Worm (Caenorhabditis elegans): Measurements from ENCODE around the gene hmit-1.2.
A peak's percentile ranks its signal among the peaks of the same experiment; 100 is the strongest.

The hmit-1.2 gene

DNA sequence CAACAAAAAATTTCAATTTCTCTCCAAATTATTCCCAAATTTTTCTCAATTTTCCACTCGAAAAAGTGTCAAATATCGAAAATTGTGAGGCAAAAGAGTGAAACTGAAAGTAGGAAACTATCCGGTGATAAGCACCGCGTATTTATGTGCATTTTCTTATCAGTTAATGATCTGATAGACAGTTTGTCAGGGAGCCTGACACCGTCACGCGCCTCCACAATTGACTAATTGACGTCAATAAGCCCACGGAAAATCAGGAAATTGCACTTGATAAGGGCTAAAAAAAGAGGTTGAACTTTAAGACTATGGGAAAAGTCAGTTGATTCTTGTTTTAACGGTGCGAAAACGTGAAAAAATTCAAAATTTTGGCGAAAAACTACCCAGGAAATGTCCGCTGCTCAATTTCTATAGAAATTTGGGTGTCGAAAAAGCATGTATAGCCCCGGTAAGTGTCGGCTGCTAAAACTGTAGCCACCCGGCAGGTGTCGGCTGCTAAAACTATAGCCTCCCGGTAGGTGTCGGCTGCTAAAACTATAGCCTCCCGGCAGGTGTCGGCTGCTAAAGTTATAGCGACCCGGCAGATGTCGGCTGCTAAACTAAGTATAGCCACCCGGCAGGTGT is 53.0 kb downstream of the hmit-1.2 start:
- TF ChIP-seq nhr-23 (tag; optimal IDR thresholded peaks at IDR 0.05) (no peak), peb-1 (tag; optimal IDR thresholded peaks at IDR 0.05) (no peak), lin-39 (tag; optimal IDR thresholded peaks at IDR 0.05) (no peak), ceh-16 (tag; optimal IDR thresholded peaks at IDR 0.05) (no peak), dmd-4 (tag; optimal IDR thresholded peaks at IDR 0.05) (no peak), mdl-1 (tag; optimal IDR thresholded peaks at IDR 0.05) (no peak), nhr-21 (tag; optimal IDR thresholded peaks at IDR 0.05) (peak; percentile 6), nhr-129 (tag; optimal IDR thresholded peaks at IDR 0.05) (peak; percentile 7), crh-2 (tag; optimal IDR thresholded peaks at IDR 0.05) (peak; percentile 61), sma-9 (GFP tag; optimal IDR thresholded peaks at IDR 0.05) (peak; percentile 74), sma-9 (tag; optimal IDR thresholded peaks at IDR 0.05) (no peak), fos-1 (tag; optimal IDR thresholded peaks at IDR 0.05) (peak; percentile 71), sma-3 (GFP tag; optimal IDR thresholded peaks at IDR 0.05) (peak; percentile 16), aly-2 (tag; optimal IDR thresholded peaks at IDR 0.05) (no peak)

DNA sequence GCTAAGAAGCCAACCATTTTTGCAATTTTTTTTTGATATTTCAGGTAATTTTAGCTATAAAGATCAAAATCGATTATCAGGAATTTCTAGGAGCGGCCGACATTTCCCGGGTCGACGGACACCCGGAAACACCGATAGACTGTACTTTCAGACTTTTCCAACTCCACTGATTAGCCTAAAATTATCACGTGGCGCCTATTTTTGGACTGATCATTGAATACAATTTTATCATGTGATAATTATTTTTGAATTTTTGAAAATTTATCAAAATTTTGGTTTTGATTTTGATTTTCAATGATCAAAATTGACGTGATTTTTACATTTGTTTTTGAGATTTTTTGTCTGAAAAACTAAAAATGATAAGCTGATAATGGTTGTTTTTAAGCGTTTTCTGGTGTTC is 53.7 kb downstream of the hmit-1.2 start:
- TF ChIP-seq peb-1 (tag; optimal IDR thresholded peaks at IDR 0.05) (no peak), sem-4 (tag; optimal IDR thresholded peaks at IDR 0.05) (no peak), nhr-25 (tag; optimal IDR thresholded peaks at IDR 0.05) (no peak), egl-27 (tag; optimal IDR thresholded peaks at IDR 0.05) (no peak), mdl-1 (tag; optimal IDR thresholded peaks at IDR 0.05) (no peak), ztf-4 (tag; optimal IDR thresholded peaks at IDR 0.05) (no peak), nhr-23 (tag; optimal IDR thresholded peaks at IDR 0.05) (no peak), snpc-4 (tag; optimal IDR thresholded peaks at IDR 0.05) (no peak), lin-39 (tag; optimal IDR thresholded peaks at IDR 0.05) (no peak), mbf-1 (tag; optimal IDR thresholded peaks at IDR 0.05) (no peak), lsy-2 (tag; optimal IDR thresholded peaks at IDR 0.05) (no peak), sma-3 (GFP tag; optimal IDR thresholded peaks at IDR 0.05) (no peak), R02D3.7 (tag; optimal IDR thresholded peaks at IDR 0.05) (no peak), ceh-82 (tag; optimal IDR thresholded peaks at IDR 0.05) (no peak), dmd-4 (tag; optimal IDR thresholded peaks at IDR 0.05) (no peak), ztf-1 (GFP tag; conservative IDR thresholded peaks at IDR 0.05) (no peak)
